Fruit fly (Drosophila melanogaster) ovary, adult (tissue): Measurements from ENCODE around the gene Gss2.
A peak's percentile ranks its signal among the peaks of the same experiment; 100 is the strongest.

ENCODE experiments used
- CG17801 ChIP-seq: fragments of 200-800 bp; optimal IDR thresholded peaks from 2 replicates; lab custom pipeline; 2019; ENCODE audit warnings: missing biosample characterization, mild to moderate bottlenecking, missing genetic modification characterization, moderate library complexity; ENCODE audit not compliant: partially characterized antibody

Gene Gss2

dm6 chrX:17910606-17910940 lies 11.1 kb downstream of the Gss2 start:
- no peak for TF ChIP-seq CG17801

dm6 chrX:17910941-17911703 lies 11.6 kb downstream of the Gss2 start, which contains the start of gene CG6847:
Gene CG6847 (plus strand): TSS chrX:17911462.
- peak; percentile 27 for TF ChIP-seq CG17801

- no peak for TF ChIP-seq CG17801
These were observed 13.0 kb downstream of the Gss2 start for dm6 chrX:17912514-17912913.

- no peak for TF ChIP-seq CG17801
These were observed 15.0 kb downstream of the Gss2 start for dm6 chrX:17914508-17914907.

dm6 chrX:17915929-17916328 lies 16.4 kb downstream of the Gss2 start:
- no peak for TF ChIP-seq CG17801

dm6 chrX:17917564-17918233 lies 18.2 kb downstream of the Gss2 start:
- TF ChIP-seq CG17801, result no peak

dm6 chrX:17924034-17924433 lies 24.5 kb downstream of the Gss2 start:
- no peak for TF ChIP-seq CG17801

dm6 chrX:17940677-17941076 lies 41.2 kb downstream of the Gss2 start:
- no peak for TF ChIP-seq CG17801
